Fruit fly (Drosophila melanogaster) whole organism, embryonic: ENCODE results near the gene chic.

Experiments
- Atf6 ChIP-seq: fragments of 200-800 bp; sonication (Bioruptor generic); IDR thresholded peaks from 2 replicates; pipeline ENCODE4 v1.3.6; 2022; ENCODE audit warnings: missing biosample characterization, missing genetic modification characterization
- CG11723 ChIP-seq: fragments of 200-800 bp; sonication (Bioruptor generic); optimal IDR thresholded peaks from 2 replicates; lab custom pipeline; 2017; ENCODE audit warnings: missing biosample characterization, mild to moderate bottlenecking, missing genetic modification characterization
- CG1233 ChIP-seq: fragments of 200-800 bp; sonication (Bioruptor generic); optimal IDR thresholded peaks from 4 replicates; lab custom pipeline; 2018; ENCODE audit warnings: missing biosample characterization, mild to moderate bottlenecking, missing genetic modification characterization
- CG13624 ChIP-seq: fragments of 200-800 bp; sonication (Bioruptor generic); optimal IDR thresholded peaks from 2 replicates; lab custom pipeline; 2016; ENCODE audit warnings: missing biosample characterization, missing genetic modification characterization
- CG14860 ChIP-seq: fragments of 200-800 bp; sonication (Bioruptor generic); IDR thresholded peaks from 3 replicates; pipeline ENCODE4 v1.3.6; 2022; ENCODE audit warnings: missing biosample characterization, missing genetic modification characterization; ENCODE audit not compliant: partially characterized antibody
- CG16813 ChIP-seq: fragments of 200-800 bp; sonication (Bioruptor generic); IDR thresholded peaks from 3 replicates; pipeline ENCODE4 v1.3.6; 2022; ENCODE audit warnings: missing biosample characterization, missing genetic modification characterization; ENCODE audit not compliant: partially characterized antibody
- CG30403 ChIP-seq: fragments of 200-800 bp; sonication (Bioruptor generic); optimal IDR thresholded peaks from 3 replicates; lab custom pipeline; 2016; ENCODE audit warnings: missing biosample characterization, missing genetic modification characterization
- CG4328 ChIP-seq: fragments of 200-800 bp; sonication (Bioruptor generic); optimal IDR thresholded peaks from 3 replicates; lab custom pipeline; 2017; ENCODE audit warnings: missing biosample characterization, missing genetic modification reagents, missing genetic modification characterization
- CG6791 ChIP-seq: fragments of 200-800 bp; sonication (Bioruptor generic); IDR thresholded peaks from 3 replicates; pipeline ENCODE4 v1.3.6; 2022; ENCODE audit warnings: missing biosample characterization, missing genetic modification characterization; ENCODE audit not compliant: partially characterized antibody
- CG7271 ChIP-seq: fragments of 200-800 bp; sonication (Bioruptor generic); optimal IDR thresholded peaks from 2 replicates; lab custom pipeline; 2018; ENCODE audit warnings: missing biosample characterization, mild to moderate bottlenecking, missing genetic modification characterization, moderate library complexity
- CG9932 ChIP-seq: fragments of 200-800 bp; sonication (Bioruptor generic); IDR thresholded peaks from 2 replicates; pipeline ENCODE4 v1.3.6; 2022; ENCODE audit warnings: missing biosample characterization, missing genetic modification characterization
- Camta ChIP-seq: fragments of 200-800 bp; sonication (Bioruptor generic); optimal IDR thresholded peaks from 2 replicates; lab custom pipeline; 2016; ENCODE audit warnings: missing biosample characterization, missing genetic modification characterization
- CoRest ChIP-seq: fragments of 200-800 bp; sonication (Bioruptor generic); optimal IDR thresholded peaks from 3 replicates; lab custom pipeline; 2018; ENCODE audit warnings: missing biosample characterization, mild to moderate bottlenecking, missing genetic modification characterization, moderate library complexity
- D19B ChIP-seq: fragments of 200-800 bp; sonication (Bioruptor generic); optimal IDR thresholded peaks from 2 replicates; lab custom pipeline; 2017; ENCODE audit warnings: missing biosample characterization, mild to moderate bottlenecking, missing genetic modification characterization
- Dip3 ChIP-seq: fragments of 200-800 bp; sonication (Bioruptor generic); optimal IDR thresholded peaks from 3 replicates; lab custom pipeline; 2016; ENCODE audit warnings: missing biosample characterization, missing genetic modification characterization
- Dll ChIP-seq: fragments of 200-800 bp; sonication (Bioruptor generic); IDR thresholded peaks from 4 replicates; pipeline ENCODE4 v1.3.6; 2022; ENCODE audit warnings: missing biosample characterization, missing genetic modification characterization; ENCODE audit not compliant: partially characterized antibody
- ERR ChIP-seq: fragments of 200-800 bp; sonication (Bioruptor generic); optimal IDR thresholded peaks from 2 replicates; lab custom pipeline; 2016; ENCODE audit warnings: missing biosample characterization, missing genetic modification characterization
- Ets65A ChIP-seq: fragments of 200-800 bp; sonication (Bioruptor generic); peaks from one replicate; lab custom pipeline; 2016; ENCODE audit warnings: missing biosample characterization, missing genetic modification characterization
- H2.0 ChIP-seq: fragments of 200-800 bp; sonication (Bioruptor generic); IDR thresholded peaks from 2 replicates; pipeline ENCODE4 v1.3.6; 2022; ENCODE audit warnings: missing biosample characterization, missing genetic modification characterization
- Hr3 ChIP-seq: fragments of 200-800 bp; sonication (Bioruptor generic); optimal IDR thresholded peaks from 3 replicates; lab custom pipeline; 2016; ENCODE audit warnings: missing biosample characterization, missing genetic modification characterization
- Neu2 ChIP-seq: fragments of 200-800 bp; sonication (Bioruptor generic); optimal IDR thresholded peaks from 3 replicates; lab custom pipeline; 2016; ENCODE audit warnings: missing biosample characterization, missing genetic modification characterization, borderline replicate concordance
- Scr ChIP-seq: fragments of 200-800 bp; sonication (Bioruptor generic); IDR thresholded peaks from 2 replicates; pipeline ENCODE4 v1.3.6; 2022; ENCODE audit warnings: missing biosample characterization, missing genetic modification characterization; ENCODE audit not compliant: partially characterized antibody
- Vsx1 ChIP-seq: fragments of 200-800 bp; sonication (Bioruptor generic); optimal IDR thresholded peaks from 2 replicates; lab custom pipeline; 2017; ENCODE audit warnings: missing biosample characterization, mild to moderate bottlenecking, missing genetic modification characterization, missing genetic modification reagents
- Xrp1 ChIP-seq: fragments of 200-800 bp; sonication (Bioruptor generic); IDR thresholded peaks from 2 replicates; pipeline ENCODE4 v1.3.6; 2022; ENCODE audit warnings: missing biosample characterization, missing genetic modification characterization
- br ChIP-seq: fragments of >200 bp; optimal IDR thresholded peaks from 2 replicates; lab custom pipeline; 2017
- cad ChIP-seq: fragments of >200 bp; optimal IDR thresholded peaks from 2 replicates; lab custom pipeline; 2017; ENCODE audit warnings: missing biosample characterization, missing genetic modification characterization
- cas ChIP-seq: fragments of 200-800 bp; sonication (Bioruptor generic); IDR thresholded peaks from 2 replicates; pipeline ENCODE4 v1.3.6; 2022; ENCODE audit warnings: missing biosample characterization, missing genetic modification characterization
- caup ChIP-seq: fragments of 200-800 bp; sonication (Bioruptor generic); optimal IDR thresholded peaks from 3 replicates; lab custom pipeline; 2017; ENCODE audit warnings: missing biosample characterization, mild to moderate bottlenecking, missing genetic modification characterization, moderate library complexity; ENCODE audit not compliant: severe bottlenecking
- ci ChIP-seq: fragments of 200-800 bp; sonication (Bioruptor generic); IDR thresholded peaks from 3 replicates; pipeline ENCODE4 v1.3.6; 2022; ENCODE audit warnings: missing biosample characterization, missing genetic modification characterization
- dm ChIP-seq: fragments of 200-800 bp; sonication (Bioruptor generic); optimal IDR thresholded peaks from 3 replicates; lab custom pipeline; 2016; ENCODE audit warnings: missing biosample characterization, missing genetic modification characterization
- dysf ChIP-seq: fragments of 200-800 bp; sonication (Bioruptor generic); IDR thresholded peaks from 3 replicates; pipeline ENCODE4 v1.3.6; 2022; ENCODE audit warnings: missing biosample characterization, missing genetic modification characterization
- fd64A ChIP-seq: fragments of 200-800 bp; sonication (Bioruptor generic); optimal IDR thresholded peaks from 3 replicates; lab custom pipeline; 2018; ENCODE audit warnings: missing biosample characterization, mild to moderate bottlenecking, missing genetic modification characterization
- ftz-f1 ChIP-seq: fragments of 200-800 bp; sonication (Bioruptor generic); optimal IDR thresholded peaks from 2 replicates; lab custom pipeline; 2016; ENCODE audit warnings: missing biosample characterization, missing genetic modification characterization
- grn ChIP-seq: fragments of 200-800 bp; sonication (Bioruptor generic); optimal IDR thresholded peaks from 3 replicates; lab custom pipeline; 2017; ENCODE audit warnings: missing biosample characterization, missing genetic modification characterization
- gro ChIP-seq: fragments of 200-800 bp; sonication (Bioruptor generic); optimal IDR thresholded peaks from 2 replicates; lab custom pipeline; 2016; ENCODE audit warnings: missing biosample characterization, missing genetic modification characterization
- gsb-n ChIP-seq: fragments of 200-800 bp; sonication (Bioruptor generic); optimal IDR thresholded peaks from 3 replicates; lab custom pipeline; 2018; ENCODE audit warnings: missing biosample characterization, mild to moderate bottlenecking, missing genetic modification characterization
- hkb ChIP-seq, 2 experiments: fragments of 200-800 bp in 1 of 2; fragments of >200 bp in 1 of 2; sonication (Bioruptor generic) in 1 of 2; IDR thresholded peaks in 1 of 2; optimal IDR thresholded peaks in 1 of 2; 2 replicates each; pipeline versions ENCODE4 v1.3.6 to Lab custom; 2017 to 2022; ENCODE audit warnings: missing biosample characterization in 1 of 2, missing genetic modification characterization in 1 of 2
- ken ChIP-seq: fragments of 200-800 bp; sonication (Bioruptor generic); IDR thresholded peaks from 3 replicates; pipeline ENCODE4 v1.3.6; 2022; ENCODE audit warnings: missing biosample characterization, missing genetic modification characterization
- otp ChIP-seq: fragments of 200-800 bp; sonication (Bioruptor generic); IDR thresholded peaks from 3 replicates; pipeline ENCODE4, ENCODE4 v1.3.6; 2022; ENCODE audit warnings: missing biosample characterization, missing genetic modification characterization
- ranshi ChIP-seq: fragments of 200-800 bp; sonication (Bioruptor generic); IDR thresholded peaks from 2 replicates; pipeline ENCODE4 v1.3.6; 2022; ENCODE audit warnings: missing biosample characterization, missing genetic modification characterization
- rib ChIP-seq: fragments of 200-800 bp; sonication (Bioruptor generic); IDR thresholded peaks from 2 replicates; pipeline ENCODE4 v1.3.6; 2022; ENCODE audit warnings: missing biosample characterization, missing genetic modification characterization
- salm ChIP-seq: fragments of 200-800 bp; sonication (Bioruptor generic); optimal IDR thresholded peaks from 2 replicates; lab custom pipeline; 2018; ENCODE audit warnings: missing biosample characterization, mild to moderate bottlenecking, missing genetic modification characterization
- sima ChIP-seq: fragments of 200-800 bp; sonication (Bioruptor generic); optimal IDR thresholded peaks from 2 replicates; lab custom pipeline; 2016; ENCODE audit warnings: missing biosample characterization, missing genetic modification characterization
- so ChIP-seq: fragments of 200-800 bp; sonication (Bioruptor generic); IDR thresholded peaks from 3 replicates; pipeline ENCODE4 v1.3.6; 2022; ENCODE audit warnings: missing biosample characterization, missing genetic modification characterization
- twi ChIP-seq: fragments of 200-800 bp; optimal IDR thresholded peaks from 2 replicates; lab custom pipeline; 2019; ENCODE audit warnings: missing biosample characterization, mild to moderate bottlenecking, missing genetic modification characterization, moderate library complexity
- vfl ChIP-seq: fragments of 200-800 bp; sonication (Bioruptor generic); optimal IDR thresholded peaks from 2 replicates; lab custom pipeline; 2016; ENCODE audit warnings: missing biosample characterization, missing genetic modification characterization
- vnd ChIP-seq: fragments of 200-800 bp; sonication (Bioruptor generic); IDR thresholded peaks from 3 replicates; pipeline ENCODE4 v1.3.6; 2022; ENCODE audit warnings: missing biosample characterization, missing genetic modification characterization; ENCODE audit not compliant: partially characterized antibody
- zfh1 ChIP-seq: fragments of 200-800 bp; sonication (Bioruptor generic); IDR thresholded peaks from 3 replicates; pipeline ENCODE4 v1.3.6; 2022; ENCODE audit warnings: missing biosample characterization, missing genetic modification characterization

Gene chic

dm6 chr2L:5944305-5945282, 36.2 kb downstream of the chic start (continued):
- peak; percentile 42; the same call in 1 of the 3 replicates for TF ChIP-seq so (GFP tag; lab: Robert Waterston, UW)
- no peak for TF ChIP-seq CG11723 (GFP tag; lab: Kevin White, UChicago)
- 0 out of 3 replicates have a peak, but pooled peaks have one; percentile 34 for TF ChIP-seq zfh1 (GFP tag; lab: Robert Waterston, UW)
- peak; percentile 95 for TF ChIP-seq Vsx1 (GFP tag; lab: Kevin White, UChicago)
- TF ChIP-seq CG9932 (GFP tag; lab: Robert Waterston, UW): no peak
- TF ChIP-seq vfl (GFP tag; lab: Kevin White, UChicago): no peak
- TF ChIP-seq Xrp1 (GFP tag; lab: Robert Waterston, UW): no peak
- peak; percentile 21 for TF ChIP-seq fd64A (GFP tag; lab: Kevin White, UChicago)
- TF ChIP-seq Camta (GFP tag; lab: Kevin White, UChicago): no peak
- TF ChIP-seq Atf6 (GFP tag; lab: Robert Waterston, UW): peak; percentile 45; the same call in 1 of the 2 replicates
- peak; percentile 46; the same call in 1 of the 3 replicates for TF ChIP-seq CG16813 (GFP tag; lab: Robert Waterston, UW)
- no peak for TF ChIP-seq dm (GFP tag; lab: Kevin White, UChicago)
- no peak for TF ChIP-seq CG1233 (GFP tag; lab: Kevin White, UChicago)
- TF ChIP-seq ERR: peak; percentile 70
- TF ChIP-seq Neu2 (GFP tag; lab: Kevin White, UChicago): no peak
- peak; percentile 50; the same call in 2 of the 4 replicates for TF ChIP-seq Dll
- no peak for TF ChIP-seq CG4328 (GFP tag; lab: Kevin White, UChicago)
- peak; percentile 96 for TF ChIP-seq ftz-f1 (GFP tag; lab: Kevin White, UChicago)
- no peak for TF ChIP-seq br (lab: Kevin White, UChicago)
- TF ChIP-seq CG13624: peak; percentile 39
- TF ChIP-seq sima (GFP tag; lab: Kevin White, UChicago): no peak
- no peak for TF ChIP-seq CG6791
- TF ChIP-seq salm (tag; lab: Kevin White, UChicago): peak; percentile 25
- peak; percentile 25; the same call in 1 of the 2 replicates for TF ChIP-seq ranshi (GFP tag; lab: Robert Waterston, UW)
- TF ChIP-seq gsb-n (tag; lab: Kevin White, UChicago): no peak
- no peak for TF ChIP-seq Hr3 (GFP tag; lab: Kevin White, UChicago)
- TF ChIP-seq twi (tag; lab: Kevin White, UChicago): peak; percentile 55
- TF ChIP-seq H2.0 (GFP tag; lab: Robert Waterston, UW): peak; percentile 45
- TF ChIP-seq ken (GFP tag; lab: Robert Waterston, UW): no peak
- TF ChIP-seq Dip3 (GFP tag; lab: Kevin White, UChicago): no peak
- TF ChIP-seq dysf (GFP tag; lab: Robert Waterston, UW): peak; percentile 50; the same call in 2 of the 3 replicates
- TF ChIP-seq CG14860: no peak
- TF ChIP-seq rib (GFP tag; lab: Robert Waterston, UW): peak; percentile 35; the same call in 1 of the 2 replicates
- no peak for TF ChIP-seq D19B (GFP tag; lab: Kevin White, UChicago)
- no peak for TF ChIP-seq hkb (optimal IDR thresholded peaks at IDR 0.05; lab: Kevin White, UChicago)
- peak; percentile 63; the same call in 1 of the 2 replicates for TF ChIP-seq hkb (GFP tag; IDR thresholded peaks at IDR 0.05; lab: Robert Waterston, UW)
- no peak for TF ChIP-seq CG30403 (GFP tag; lab: Kevin White, UChicago)
- peak; percentile 39 for TF ChIP-seq caup
- peak; percentile 74; the same call in 2 of the 3 replicates for TF ChIP-seq vnd (GFP tag; lab: Robert Waterston, UW)
- no peak for TF ChIP-seq Ets65A
- peak; percentile 67 for TF ChIP-seq gro (GFP tag; lab: Kevin White, UChicago)
- peak; percentile 78 for TF ChIP-seq ci (GFP tag; lab: Robert Waterston, UW)
- peak; percentile 97 for TF ChIP-seq grn (GFP tag; lab: Kevin White, UChicago)
- no peak for TF ChIP-seq cas (GFP tag; lab: Robert Waterston, UW)
- no peak for TF ChIP-seq CoRest (tag; lab: Kevin White, UChicago)
- no peak for TF ChIP-seq CG7271 (tag; lab: Kevin White, UChicago)
- TF ChIP-seq cad (GFP tag; lab: Kevin White, UChicago): peak; percentile 32
- no peak for TF ChIP-seq Scr
- TF ChIP-seq otp (GFP tag; lab: Robert Waterston, UW): 0 out of 3 replicates have a peak, but pooled peaks have one; percentile 18
